Worm (Caenorhabditis elegans) whole organism, L4 larva: ENCODE data around the gene mnm-2.

ENCODE experiments used
- F10B5.3 ChIP-seq: sonication (generic microtip); optimal IDR thresholded peaks from 2 replicates; lab custom pipeline; 2016; ENCODE audit warnings: mild to moderate bottlenecking, missing genetic modification characterization, missing compliant biosample characterization
- F37D6.2 ChIP-seq: sonication (generic microtip); optimal IDR thresholded peaks from 2 replicates; lab custom pipeline; 2016; ENCODE audit warnings: mild to moderate bottlenecking, missing genetic modification characterization, missing compliant biosample characterization
- F49E8.2 ChIP-seq: sonication (generic microtip); optimal IDR thresholded peaks from 2 replicates; lab custom pipeline; 2016; ENCODE audit warnings: missing compliant biosample characterization, mild to moderate bottlenecking, missing genetic modification characterization, borderline replicate concordance
- R02D3.7 ChIP-seq: fragments of 150-350 bp; sonication (generic microtip); optimal IDR thresholded peaks from 3 replicates; lab custom pipeline; 2014; ENCODE audit warnings: missing biosample characterization, missing genetic modification characterization
- T20F7.1 ChIP-seq: fragments of 200-800 bp; sonication (Bioruptor generic); optimal IDR thresholded peaks from 2 replicates; lab custom pipeline; 2018; ENCODE audit warnings: mild to moderate bottlenecking, missing genetic modification characterization, missing compliant biosample characterization
- ZK337.2 ChIP-seq: fragments of 200-800 bp; sonication (Bioruptor generic); IDR thresholded peaks from 2 replicates; pipeline ENCODE4 v1.3.6; 2022; ENCODE audit warnings: missing genetic modification reagents, missing genetic modification characterization, missing compliant biosample characterization
- aha-1 ChIP-seq: fragments of 150-350 bp; peaks from one replicate; lab custom pipeline; 2014; ENCODE audit warnings: missing biosample characterization, missing genetic modification characterization
- arid-1 ChIP-seq: fragments of 200-800 bp; sonication (Bioruptor generic); conservative IDR thresholded peaks from 2 replicates; pipeline ENCODE4 v1.3.6; 2022; ENCODE audit warnings: missing genetic modification reagents, missing genetic modification characterization, missing compliant biosample characterization
- attf-4 ChIP-seq: sonication (generic microtip); optimal IDR thresholded peaks from 3 replicates; lab custom pipeline; 2017; ENCODE audit warnings: missing biosample characterization, missing genetic modification characterization
- ceh-20 ChIP-seq: fragments of 200-800 bp; sonication (Bioruptor generic); IDR thresholded peaks from 2 replicates; pipeline ENCODE4 v1.3.6; 2022; ENCODE audit warnings: missing genetic modification reagents, missing genetic modification characterization, missing compliant biosample characterization
- ceh-28 ChIP-seq: fragments of 150-350 bp; optimal IDR thresholded peaks from 2 replicates; lab custom pipeline; 2014; ENCODE audit warnings: missing biosample characterization, missing genetic modification reagents, missing genetic modification characterization
- ceh-32 ChIP-seq: sonication (generic microtip); optimal IDR thresholded peaks from 2 replicates; lab custom pipeline; 2016; ENCODE audit warnings: mild to moderate bottlenecking, missing genetic modification characterization, missing compliant biosample characterization; ENCODE audit not compliant: poor library complexity
- ceh-62 ChIP-seq: sonication (generic microtip); optimal IDR thresholded peaks from 2 replicates; lab custom pipeline; 2017; ENCODE audit warnings: missing biosample characterization, missing genetic modification characterization
- ces-1 ChIP-seq: fragments of 150-350 bp; sonication (generic microtip); optimal IDR thresholded peaks from 4 replicates; lab custom pipeline; 2014; ENCODE audit warnings: missing biosample characterization, missing genetic modification reagents, missing genetic modification characterization
- cey-2 ChIP-seq: sonication (generic microtip); optimal IDR thresholded peaks from 3 replicates; lab custom pipeline; 2017; ENCODE audit warnings: missing genetic modification characterization, mild to moderate bottlenecking, missing compliant biosample characterization, antibody characterized with exemption, borderline replicate concordance; ENCODE audit not compliant: insufficient read depth
- daf-16 ChIP-seq, 3 experiments: sonication (generic microtip); optimal IDR thresholded peaks; 2 replicates each; lab custom pipeline; 2016 to 2017; ENCODE audit warnings: missing genetic modification characterization in 3 of 3, missing genetic modification reagents in 3 of 3, mild to moderate bottlenecking in 2 of 3, missing compliant biosample characterization in 2 of 3, missing biosample characterization in 1 of 3, moderate library complexity in 1 of 3
- dmd-6 ChIP-seq: fragments of 200-800 bp; sonication (Bioruptor generic); IDR thresholded peaks from 2 replicates; pipeline ENCODE4 v1.3.6; 2022; ENCODE audit warnings: missing genetic modification reagents, missing genetic modification characterization, missing compliant biosample characterization
- egl-27 ChIP-seq: sonication (generic microtip); optimal IDR thresholded peaks from 3 replicates; lab custom pipeline; 2017; ENCODE audit warnings: missing biosample characterization, missing genetic modification reagents, missing genetic modification characterization
- egl-43 ChIP-seq: fragments of 200-800 bp; sonication (Bioruptor generic); IDR thresholded peaks from 2 replicates; pipeline ENCODE4 v1.3.6; 2022; ENCODE audit warnings: missing genetic modification reagents, missing genetic modification characterization, missing compliant biosample characterization
- gei-8 ChIP-seq: fragments of 200-800 bp; sonication (Bioruptor generic); optimal IDR thresholded peaks from 2 replicates; lab custom pipeline; 2018; ENCODE audit warnings: mild to moderate bottlenecking, missing genetic modification characterization, missing compliant biosample characterization
- hlh-11 ChIP-seq: fragments of 200-800 bp; sonication (Bioruptor generic); optimal IDR thresholded peaks from 2 replicates; lab custom pipeline; 2018; ENCODE audit warnings: mild to moderate bottlenecking, missing genetic modification characterization, missing compliant biosample characterization
- hlh-30 ChIP-seq: sonication (generic microtip); optimal IDR thresholded peaks from 2 replicates; lab custom pipeline; 2017; ENCODE audit warnings: antibody characterized with exemption, mild to moderate bottlenecking, missing genetic modification characterization, missing compliant biosample characterization; ENCODE audit not compliant: insufficient read depth
- lsy-2 ChIP-seq, 2 experiments: fragments of 150-350 bp in 1 of 2; sonication (generic microtip) in 1 of 2; optimal IDR thresholded peaks; 2 replicates each; lab custom pipeline; 2014 to 2017; ENCODE audit warnings: missing biosample characterization in 2 of 2, missing genetic modification characterization in 2 of 2
- madf-9 ChIP-seq: fragments of 200-800 bp; sonication (Bioruptor generic); conservative IDR thresholded peaks from 2 replicates; pipeline ENCODE4 v1.3.6; 2022; ENCODE audit warnings: missing genetic modification reagents, missing genetic modification characterization, missing compliant biosample characterization
- mdt-29 ChIP-seq: fragments of 200-800 bp; sonication (Bioruptor generic); IDR thresholded peaks from 2 replicates; pipeline ENCODE4 v1.3.6; 2022; ENCODE audit warnings: missing genetic modification reagents, missing genetic modification characterization, missing compliant biosample characterization
- mep-1 ChIP-seq: fragments of 150-350 bp; sonication (generic microtip); optimal IDR thresholded peaks from 3 replicates; lab custom pipeline; 2014; ENCODE audit warnings: missing biosample characterization, missing genetic modification characterization
- mes-2 ChIP-seq: sonication (generic microtip); optimal IDR thresholded peaks from 2 replicates; lab custom pipeline; 2016; ENCODE audit warnings: missing genotype, mild to moderate bottlenecking, missing genetic modification characterization, missing compliant biosample characterization; ENCODE audit not compliant: poor library complexity, severe bottlenecking
- mxl-2 ChIP-seq: fragments of 200-800 bp; sonication (Bioruptor generic); conservative IDR thresholded peaks from 2 replicates; pipeline ENCODE4 v1.3.6; 2022; ENCODE audit warnings: missing genetic modification reagents, missing genetic modification characterization, missing compliant biosample characterization
- nhr-237 ChIP-seq: sonication (generic microtip); optimal IDR thresholded peaks from 2 replicates; lab custom pipeline; 2017; ENCODE audit warnings: missing biosample characterization, missing genetic modification characterization
- nhr-25 ChIP-seq: sonication (generic microtip); optimal IDR thresholded peaks from 2 replicates; lab custom pipeline; 2017; ENCODE audit warnings: missing genetic modification characterization, mild to moderate bottlenecking, missing compliant biosample characterization, antibody characterized with exemption, moderate library complexity, borderline replicate concordance; ENCODE audit not compliant: insufficient read depth
- nhr-28 ChIP-seq: fragments of 150-350 bp; optimal IDR thresholded peaks from 2 replicates; lab custom pipeline; 2014; ENCODE audit warnings: missing biosample characterization, missing genetic modification characterization
- nhr-6 ChIP-seq: fragments of 150-350 bp; optimal IDR thresholded peaks from 2 replicates; lab custom pipeline; 2014; ENCODE audit warnings: missing biosample characterization, missing genetic modification characterization
- nhr-76 ChIP-seq: fragments of 150-350 bp; optimal IDR thresholded peaks from 2 replicates; lab custom pipeline; 2014; ENCODE audit warnings: missing biosample characterization, missing genetic modification characterization
- nhr-77 ChIP-seq: fragments of 150-350 bp; optimal IDR thresholded peaks from 2 replicates; lab custom pipeline; 2014; ENCODE audit warnings: missing biosample characterization, missing genetic modification characterization
- pqm-1 ChIP-seq: sonication (generic microtip); optimal IDR thresholded peaks from 2 replicates; lab custom pipeline; 2017; ENCODE audit warnings: missing biosample characterization, missing genetic modification characterization
- sdz-12 ChIP-seq: fragments of 200-800 bp; sonication (Bioruptor generic); optimal IDR thresholded peaks from 2 replicates; lab custom pipeline; 2018; ENCODE audit warnings: mild to moderate bottlenecking, missing genetic modification characterization, missing compliant biosample characterization
- set-16 ChIP-seq: fragments of 200-800 bp; sonication (Bioruptor generic); IDR thresholded peaks from 2 replicates; pipeline ENCODE4 v1.3.6; 2022; ENCODE audit warnings: missing genetic modification reagents, missing genetic modification characterization, missing compliant biosample characterization
- skn-1 ChIP-seq: fragments of 150-350 bp; optimal IDR thresholded peaks from 2 replicates; lab custom pipeline; 2014; ENCODE audit warnings: missing biosample characterization, missing genetic modification characterization
- snpc-1.2 ChIP-seq: fragments of 200-800 bp; sonication (Bioruptor generic); IDR thresholded peaks from 2 replicates; pipeline ENCODE4 v1.3.6; 2022; ENCODE audit warnings: missing genetic modification reagents, missing genetic modification characterization, missing compliant biosample characterization
- spr-1 ChIP-seq: sonication (generic microtip); optimal IDR thresholded peaks from 2 replicates; lab custom pipeline; 2016; ENCODE audit warnings: mild to moderate bottlenecking, missing genetic modification characterization, missing compliant biosample characterization
- unc-130 ChIP-seq: sonication (generic microtip); optimal IDR thresholded peaks from 2 replicates; lab custom pipeline; 2016; ENCODE audit warnings: missing genetic modification reagents, missing genetic modification characterization, missing compliant biosample characterization
- unc-39 ChIP-seq: sonication (generic microtip); optimal IDR thresholded peaks from 2 replicates; lab custom pipeline; 2017; ENCODE audit warnings: missing biosample characterization, missing genetic modification characterization
- vab-7 ChIP-seq: fragments of 200-800 bp; sonication (Bioruptor generic); IDR thresholded peaks from 2 replicates; pipeline ENCODE4 v1.3.6; 2022; ENCODE audit warnings: missing genetic modification reagents, missing genetic modification characterization, missing compliant biosample characterization
- zag-1 ChIP-seq: fragments of 150-350 bp; optimal IDR thresholded peaks from 2 replicates; lab custom pipeline; 2014; ENCODE audit warnings: missing biosample characterization, missing genetic modification characterization
- zfp-2 ChIP-seq: sonication (generic microtip); optimal IDR thresholded peaks from 2 replicates; lab custom pipeline; 2016; ENCODE audit warnings: mild to moderate bottlenecking, missing genetic modification characterization, missing compliant biosample characterization
- ztf-11 ChIP-seq: fragments of 150-350 bp; optimal IDR thresholded peaks from 2 replicates; lab custom pipeline; 2014; ENCODE audit warnings: missing biosample characterization, missing genetic modification characterization

mnm-2 gene

DNA sequence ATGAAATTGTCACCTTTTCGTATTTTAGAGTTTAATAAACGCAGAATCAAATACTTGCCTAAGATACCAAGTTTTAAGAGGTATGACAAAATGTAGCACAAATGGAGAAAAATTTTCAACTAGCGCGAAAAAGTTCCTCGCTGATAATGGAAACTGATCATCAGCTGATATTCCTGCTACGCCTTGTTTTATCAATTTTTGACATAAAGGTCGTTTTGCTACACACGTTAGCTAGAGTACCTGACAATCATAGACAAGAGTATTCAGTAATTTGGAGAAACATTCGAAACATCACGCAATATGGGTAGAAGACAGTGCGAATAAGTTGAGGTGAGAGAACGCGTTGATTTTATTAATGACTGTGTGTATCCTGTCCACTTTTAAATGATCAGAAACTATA is 21.0 kb upstream of the mnm-2 start (continued):
- TF ChIP-seq F37D6.2 (tag; lab: Kevin White, UChicago) (no peak), egl-43 (GFP tag; lab: Robert Waterston, UW) (no peak), F49E8.2 (tag; lab: Kevin White, UChicago) (no peak), ztf-11 (tag; lab: Kevin White, UChicago) (no peak), ceh-28 (tag; lab: Kevin White, UChicago) (no peak), zfp-2 (tag; lab: Kevin White, UChicago) (no peak), set-16 (GFP tag; lab: Robert Waterston, UW) (no peak), mes-2 (tag; lab: Kevin White, UChicago) (no peak), unc-39 (no peak), mep-1 (tag; lab: Kevin White, UChicago) (no peak), vab-7 (GFP tag; lab: Robert Waterston, UW) (no peak), unc-130 (GFP tag; lab: Kevin White, UChicago) (no peak), ceh-20 (no peak), zag-1 (no peak), madf-9 (no peak), ceh-62 (no peak), hlh-30 (tag; lab: Kevin White, UChicago) (no peak), nhr-25 (tag; lab: Kevin White, UChicago) (no peak), gei-8 (GFP tag; lab: Kevin White, UChicago) (no peak)
- TF ChIP-seq, all 104 proteins: peak for 13

DNA sequence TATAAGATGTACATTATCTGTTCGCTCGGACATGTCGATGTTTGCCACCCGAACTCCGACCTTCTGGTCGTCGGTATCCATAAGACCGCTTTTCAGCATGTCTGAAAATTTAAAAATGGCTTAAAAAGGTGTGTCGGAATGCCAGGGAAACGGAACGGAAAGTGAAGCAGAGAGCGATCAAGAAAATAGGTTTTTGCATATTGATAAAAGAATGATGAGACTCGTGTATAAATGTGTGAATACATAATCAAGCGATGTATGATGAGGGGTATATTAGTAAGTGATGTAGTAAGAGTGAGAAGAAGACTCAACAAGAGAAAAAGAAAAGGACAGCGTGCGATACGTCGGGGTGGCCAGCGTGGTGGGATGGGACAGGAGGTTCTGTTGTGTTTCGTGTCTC is 17.8 kb upstream of the mnm-2 start, which contains the start of gene acl-12:
Gene acl-12 (minus strand): TSS at position 101 of the 400 bp plus-strand sequence.
- no peak for TF ChIP-seq skn-1
- TF ChIP-seq nhr-76 (tag; lab: Kevin White, UChicago), result no peak
- no peak for TF ChIP-seq ceh-32 (tag; lab: Kevin White, UChicago)
- no peak for TF ChIP-seq nhr-237
- no peak for TF ChIP-seq nhr-6 (tag; lab: Kevin White, UChicago)
- TF ChIP-seq attf-4 (tag; lab: Kevin White, UChicago), result no peak
- no peak for TF ChIP-seq aha-1 (tag; lab: Kevin White, UChicago)
- no peak for TF ChIP-seq ces-1 (GFP tag; lab: Kevin White, UChicago)
- no peak for TF ChIP-seq spr-1
- TF ChIP-seq egl-27 (tag; lab: Kevin White, UChicago), result no peak
- no peak for TF ChIP-seq daf-16 (GFP tag; optimal IDR thresholded peaks at IDR 0.05; lab: Kevin White, UChicago)
- TF ChIP-seq daf-16 (tag; optimal IDR thresholded peaks at IDR 0.05; lab: Kevin White, UChicago), result no peak
- TF ChIP-seq hlh-11, result no peak
- no peak for TF ChIP-seq ztf-11 (tag; lab: Kevin White, UChicago)
- no peak for TF ChIP-seq snpc-1.2 (GFP tag; lab: Robert Waterston, UW)
- no peak for TF ChIP-seq mep-1 (tag; lab: Kevin White, UChicago)

DNA sequence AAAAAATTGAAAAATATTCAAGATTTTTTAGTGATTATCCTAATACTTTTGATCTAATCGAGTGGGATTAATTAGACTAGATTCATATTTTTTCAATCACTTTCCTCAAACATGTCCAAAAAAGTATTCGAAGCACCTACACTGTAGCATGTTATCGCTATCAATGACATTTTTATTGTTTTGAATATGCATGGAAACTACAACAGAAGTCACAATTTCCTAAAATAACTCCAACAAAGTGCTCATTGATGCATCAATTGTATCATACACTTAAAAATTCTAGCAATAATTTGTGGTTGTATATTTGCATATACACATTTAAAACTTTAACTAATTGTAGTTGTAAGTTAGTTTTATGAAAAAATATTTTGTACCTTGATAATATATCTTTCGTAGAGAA is 15.4 kb upstream of the mnm-2 start:
- TF ChIP-seq T20F7.1 (GFP tag; lab: Kevin White, UChicago) (no peak), R02D3.7 (tag; lab: Kevin White, UChicago) (no peak), dmd-6 (GFP tag; lab: Robert Waterston, UW) (peak; percentile 32), cey-2 (tag; lab: Kevin White, UChicago) (no peak), lsy-2 (tag; optimal IDR thresholded peaks at IDR 0.05; lab: Kevin White, UChicago) (no peak), ces-1 (GFP tag; lab: Kevin White, UChicago) (no peak), pqm-1 (peak; percentile 3), daf-16 (GFP tag; optimal IDR thresholded peaks at IDR 0.05; lab: Kevin White, UChicago) (no peak), daf-16 (tag; optimal IDR thresholded peaks at IDR 0.05; lab: Kevin White, UChicago) (peak; percentile 26), mdt-29 (GFP tag; lab: Robert Waterston, UW) (no peak), mxl-2 (GFP tag; lab: Robert Waterston, UW) (no peak), nhr-28 (tag; lab: Kevin White, UChicago) (peak; percentile 66), F10B5.3 (no peak), ZK337.2 (GFP tag; lab: Robert Waterston, UW) (no peak), arid-1 (GFP tag; lab: Robert Waterston, UW) (no peak), unc-130 (GFP tag; lab: Kevin White, UChicago) (no peak), hlh-11 (peak; percentile 13), sdz-12 (GFP tag; lab: Kevin White, UChicago) (no peak), nhr-77 (tag; lab: Kevin White, UChicago) (peak; percentile 22)
- TF ChIP-seq, all 104 proteins: peak for 6
